Fruit fly (Drosophila melanogaster) whole organism, wandering third instar larva: ENCODE results near the gene Gip.

ENCODE experiments used
- Abd-B ChIP-seq: fragments of >200 bp; optimal IDR thresholded peaks from 2 replicates; lab custom pipeline; 2017; ENCODE audit warnings: missing biosample characterization, missing genetic modification characterization
- CG32264 ChIP-seq: fragments of 200-800 bp; sonication (Bioruptor generic); optimal IDR thresholded peaks from 2 replicates; lab custom pipeline; 2016; ENCODE audit warnings: missing biosample characterization, missing genetic modification characterization
- CG9705 ChIP-seq: fragments of 200-800 bp; sonication (Bioruptor generic); optimal IDR thresholded peaks from 2 replicates; lab custom pipeline; 2018; ENCODE audit warnings: missing biosample characterization, mild to moderate bottlenecking, missing genetic modification characterization
- CrebA ChIP-seq: fragments of 200-800 bp; sonication (Bioruptor generic); optimal IDR thresholded peaks from 2 replicates; lab custom pipeline; 2016; ENCODE audit warnings: missing biosample characterization, mild to moderate bottlenecking, missing genetic modification characterization, borderline replicate concordance
- Dfd ChIP-seq: fragments of >200 bp; optimal IDR thresholded peaks from 2 replicates; lab custom pipeline; 2017; ENCODE audit warnings: missing biosample characterization, missing genetic modification characterization
- Dif ChIP-seq: fragments of 200-275, 200-300 bp; sonication (Bioruptor generic); optimal IDR thresholded peaks from 2 replicates; lab custom pipeline; 2018; ENCODE audit warnings: missing biosample characterization, missing genetic modification characterization; ENCODE audit not compliant: partially characterized antibody
- GATAd ChIP-seq: sonication (Bioruptor generic); optimal IDR thresholded peaks from 2 replicates; lab custom pipeline; 2016; ENCODE audit warnings: missing biosample characterization, missing genetic modification characterization
- HLH106 ChIP-seq: fragments of 200-800 bp; optimal IDR thresholded peaks from 3 replicates; lab custom pipeline; 2019; ENCODE audit warnings: missing biosample characterization, mild to moderate bottlenecking, missing genetic modification characterization, moderate library complexity
- Hnf4 ChIP-seq: fragments of 200-800 bp; sonication (Bioruptor generic); optimal IDR thresholded peaks from 2 replicates; lab custom pipeline; 2016; ENCODE audit warnings: missing biosample characterization, mild to moderate bottlenecking, missing genetic modification characterization
- Hr83 ChIP-seq: fragments of 200-300 bp; sonication (Bioruptor generic); optimal IDR thresholded peaks from 2 replicates; lab custom pipeline; 2016; ENCODE audit warnings: missing biosample characterization, mild to moderate bottlenecking, missing genetic modification characterization, moderate library complexity; ENCODE audit not compliant: poor library complexity, severe bottlenecking
- Jra ChIP-seq: sonication (Bioruptor generic); optimal IDR thresholded peaks from 2 replicates; lab custom pipeline; 2016; ENCODE audit warnings: missing biosample characterization, missing genetic modification characterization
- N ChIP-seq: fragments of >200 bp; optimal IDR thresholded peaks from 2 replicates; lab custom pipeline; 2018; ENCODE audit warnings: missing biosample characterization, missing external identifiers, missing genetic modification characterization
- OdsH ChIP-seq: fragments of 200-800 bp; sonication (Bioruptor generic); optimal IDR thresholded peaks from 2 replicates; lab custom pipeline; 2016; ENCODE audit warnings: missing biosample characterization, mild to moderate bottlenecking, missing genetic modification characterization
- Rel ChIP-seq, 2 experiments: fragments of 200-800 bp; sonication (Bioruptor generic) in 1 of 2; optimal IDR thresholded peaks; 2 replicates in 1 of 2; 3 replicates in 1 of 2; lab custom pipeline; 2016 to 2019; ENCODE audit warnings: mild to moderate bottlenecking in 2 of 2, missing biosample characterization in 2 of 2, missing genetic modification characterization in 2 of 2, moderate library complexity in 1 of 2
- Sp1 ChIP-seq: fragments of 200-800 bp; sonication (Bioruptor generic); optimal IDR thresholded peaks from 3 replicates; lab custom pipeline; 2019; ENCODE audit warnings: missing biosample characterization, mild to moderate bottlenecking, missing genetic modification characterization, moderate library complexity
- br ChIP-seq: fragments of 200-800 bp; sonication (Bioruptor generic); optimal IDR thresholded peaks from 2 replicates; lab custom pipeline; 2016; ENCODE audit warnings: missing biosample characterization, missing genetic modification characterization
- brk ChIP-seq: fragments of 200-800 bp; sonication (Bioruptor generic); optimal IDR thresholded peaks from 2 replicates; lab custom pipeline; 2016; ENCODE audit warnings: missing biosample characterization, mild to moderate bottlenecking, missing genetic modification characterization
- dl ChIP-seq, 2 experiments: fragments of 175-275, 200-275 bp in 1 of 2; fragments of 200-275 bp in 1 of 2; sonication (Bioruptor generic); optimal IDR thresholded peaks; lab custom pipeline; 2018; ENCODE audit warnings: mild to moderate bottlenecking in 2 of 2, missing biosample characterization in 2 of 2, missing genetic modification characterization in 2 of 2, moderate library complexity in 2 of 2; ENCODE audit not compliant: partially characterized antibody in 2 of 2, insufficient read depth in 1 of 2
- dmrt93B ChIP-seq: fragments of 200-800 bp; sonication (Bioruptor generic); optimal IDR thresholded peaks from 2 replicates; lab custom pipeline; 2018; ENCODE audit warnings: missing biosample characterization, mild to moderate bottlenecking, missing genetic modification characterization
- dsf ChIP-seq: sonication (Bioruptor generic); optimal IDR thresholded peaks from 2 replicates; lab custom pipeline; 2016; ENCODE audit warnings: missing biosample characterization, missing genetic modification characterization, borderline replicate concordance
- ey ChIP-seq: fragments of 200-800 bp; sonication (Bioruptor generic); optimal IDR thresholded peaks from 2 replicates; lab custom pipeline; 2016; ENCODE audit warnings: missing biosample characterization, missing genetic modification characterization
- foxo ChIP-seq, 2 experiments: fragments of 200-800 bp; sonication (Bioruptor generic); optimal IDR thresholded peaks; 2 replicates in 1 of 2; 3 replicates in 1 of 2; lab custom pipeline; 2016 to 2017; ENCODE audit warnings: missing biosample characterization in 2 of 2, missing genetic modification characterization in 2 of 2
- fru ChIP-seq: fragments of 200-800 bp; sonication (Bioruptor generic); optimal IDR thresholded peaks from 3 replicates; lab custom pipeline; 2016; ENCODE audit warnings: missing biosample characterization, mild to moderate bottlenecking, missing genetic modification characterization
- h ChIP-seq: fragments of 200-800 bp; sonication (Bioruptor generic); optimal IDR thresholded peaks from 3 replicates; lab custom pipeline; 2016; ENCODE audit warnings: missing biosample characterization, mild to moderate bottlenecking, missing genetic modification characterization
- jim ChIP-seq: fragments of 175-275, 200-325 bp; sonication (Bioruptor generic); optimal IDR thresholded peaks from 2 replicates; lab custom pipeline; 2016; ENCODE audit warnings: missing biosample characterization, mild to moderate bottlenecking, missing genetic modification characterization
- lola ChIP-seq: fragments of >200 bp; optimal IDR thresholded peaks from 2 replicates; lab custom pipeline; 2017; ENCODE audit warnings: missing biosample characterization, missing genetic modification characterization
- pan ChIP-seq: fragments of >200 bp; optimal IDR thresholded peaks from 2 replicates; lab custom pipeline; 2017
- psq ChIP-seq: fragments of 200-800 bp; sonication (Bioruptor generic); optimal IDR thresholded peaks from 3 replicates; lab custom pipeline; 2017; ENCODE audit warnings: missing biosample characterization, mild to moderate bottlenecking, missing genetic modification characterization, moderate library complexity
- rgr ChIP-seq: fragments of 200-800 bp; sonication (Bioruptor generic); optimal IDR thresholded peaks from 3 replicates; lab custom pipeline; 2016; ENCODE audit warnings: missing biosample characterization, mild to moderate bottlenecking, missing genetic modification characterization
- sage ChIP-seq: fragments of 200-800 bp; sonication (Bioruptor generic); optimal IDR thresholded peaks from 2 replicates; lab custom pipeline; 2016; ENCODE audit warnings: missing biosample characterization, mild to moderate bottlenecking, missing genetic modification characterization
- sv ChIP-seq: fragments of 200-800 bp; sonication (Bioruptor generic); optimal IDR thresholded peaks from 3 replicates; lab custom pipeline; 2016; ENCODE audit warnings: missing biosample characterization, missing genetic modification characterization
- usp ChIP-seq: fragments of >200 bp; optimal IDR thresholded peaks from 2 replicates; lab custom pipeline; 2017; ENCODE audit warnings: missing biosample characterization, missing genetic modification characterization
- woc ChIP-seq: sonication (Bioruptor generic); optimal IDR thresholded peaks from 2 replicates; lab custom pipeline; 2016; ENCODE audit warnings: missing biosample characterization, mild to moderate bottlenecking, missing genetic modification characterization

Gip gene

DNA sequence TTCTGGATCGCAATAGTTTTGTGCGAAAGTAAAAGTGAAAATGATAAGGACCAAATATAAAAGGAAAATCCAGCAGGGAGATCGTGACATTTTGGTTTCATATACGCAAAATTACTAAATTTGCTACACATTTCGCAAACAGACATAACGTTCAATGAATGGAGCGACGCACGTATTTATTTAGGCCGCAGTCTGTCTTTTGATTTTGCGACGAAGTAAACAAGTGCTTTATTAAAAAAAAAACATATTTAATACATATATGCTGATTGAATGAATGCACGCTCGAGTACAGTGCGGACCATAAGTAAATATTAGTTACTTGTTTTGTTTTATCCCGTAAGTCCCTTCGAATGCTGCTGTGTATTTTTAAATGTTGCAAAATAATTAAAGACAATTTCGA is 37.7 kb upstream of the Gip start, which contains the start of gene CG32679:
Gene CG32679, minus strand, starts transcription at position 101 of the 400 bp plus-strand sequence.
- no peak for TF ChIP-seq dsf
- no peak for TF ChIP-seq CrebA (GFP tag; lab: Kevin White, UChicago)
- TF ChIP-seq h = no peak
- no peak for TF ChIP-seq woc (GFP tag; lab: Kevin White, UChicago)
- TF ChIP-seq N (GFP tag; lab: Kevin White, UChicago) = no peak
- TF ChIP-seq lola (GFP tag; lab: Kevin White, UChicago) = no peak
- no peak for TF ChIP-seq br (GFP tag; lab: Kevin White, UChicago)
- no peak for TF ChIP-seq foxo (GFP tag; optimal IDR thresholded peaks at IDR 0.05; lab: Kevin White, UChicago)
- TF ChIP-seq dl (GFP tag; optimal IDR thresholded peaks at IDR 0.05; lab: Kevin White, UChicago; ENCODE audit: insufficient read depth in 1 of 2, partially characterized antibody in 2 of 2) = no peak

DNA sequence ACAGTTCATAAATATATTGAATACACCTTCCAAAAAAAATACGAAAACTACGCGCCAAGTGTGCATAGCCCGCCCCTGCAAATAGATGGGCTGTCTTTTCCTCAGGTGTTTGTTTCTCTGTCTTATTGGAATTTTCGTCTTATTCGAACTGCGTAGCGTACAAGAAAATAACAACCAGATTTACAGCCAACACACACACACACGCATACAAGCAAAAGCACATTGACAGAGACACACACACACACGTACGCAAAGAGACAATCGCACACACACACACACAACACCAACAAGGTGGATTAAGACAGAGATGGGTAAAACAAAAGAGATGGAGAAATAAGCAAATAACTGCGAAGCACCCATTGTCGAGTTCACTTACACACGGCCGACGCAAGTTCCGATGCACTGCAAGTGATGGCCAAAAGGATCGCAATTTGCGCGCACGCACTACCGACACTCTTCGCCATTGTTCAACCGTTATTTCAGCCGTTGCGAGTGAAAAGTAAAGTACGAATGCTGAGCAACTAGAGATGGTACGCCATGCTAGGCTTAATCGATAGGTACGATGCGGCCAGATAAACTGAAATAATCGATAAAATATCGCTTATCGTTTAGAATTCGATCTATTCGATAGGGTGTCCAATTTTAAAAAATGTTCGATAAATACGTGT is 36.2 kb upstream of the Gip start:
- TF ChIP-seq Jra (peak; percentile 9), brk (no peak), foxo (GFP tag; optimal IDR thresholded peaks at IDR 0.05; lab: Kevin White, UChicago) (peak in 1 of 2 experiments; percentile 50), pan (lab: Kevin White, UChicago) (no peak), CG9705 (no peak), woc (GFP tag; lab: Kevin White, UChicago) (no peak), h (peak; percentile 49), Hr83 (GFP tag; lab: Kevin White, UChicago) (no peak), Sp1 (GFP tag; lab: Kevin White, UChicago) (peak; percentile 54), usp (GFP tag; lab: Kevin White, UChicago) (no peak), HLH106 (tag; lab: Kevin White, UChicago) (peak; percentile 6), br (GFP tag; lab: Kevin White, UChicago) (no peak), Dfd (GFP tag; lab: Kevin White, UChicago) (no peak), Rel (GFP tag; optimal IDR thresholded peaks at IDR 0.05; lab: Kevin White, UChicago) (no peak), Rel (tag; optimal IDR thresholded peaks at IDR 0.05; lab: Kevin White, UChicago) (peak; percentile 57), GATAd (no peak), CG32264 (GFP tag; lab: Kevin White, UChicago) (no peak), jim (GFP tag; lab: Kevin White, UChicago) (no peak), Dif (GFP tag; lab: Kevin White, UChicago) (no peak), sv (GFP tag; lab: Kevin White, UChicago) (no peak), N (GFP tag; lab: Kevin White, UChicago) (no peak), ey (GFP tag; lab: Kevin White, UChicago) (no peak), dmrt93B (no peak), Hnf4 (no peak), psq (GFP tag; lab: Kevin White, UChicago) (peak; percentile 7), fru (GFP tag; lab: Kevin White, UChicago) (peak; percentile 27), dl (GFP tag; optimal IDR thresholded peaks at IDR 0.05; lab: Kevin White, UChicago; ENCODE audit: insufficient read depth in 1 of 2, partially characterized antibody in 2 of 2) (no peak)

DNA sequence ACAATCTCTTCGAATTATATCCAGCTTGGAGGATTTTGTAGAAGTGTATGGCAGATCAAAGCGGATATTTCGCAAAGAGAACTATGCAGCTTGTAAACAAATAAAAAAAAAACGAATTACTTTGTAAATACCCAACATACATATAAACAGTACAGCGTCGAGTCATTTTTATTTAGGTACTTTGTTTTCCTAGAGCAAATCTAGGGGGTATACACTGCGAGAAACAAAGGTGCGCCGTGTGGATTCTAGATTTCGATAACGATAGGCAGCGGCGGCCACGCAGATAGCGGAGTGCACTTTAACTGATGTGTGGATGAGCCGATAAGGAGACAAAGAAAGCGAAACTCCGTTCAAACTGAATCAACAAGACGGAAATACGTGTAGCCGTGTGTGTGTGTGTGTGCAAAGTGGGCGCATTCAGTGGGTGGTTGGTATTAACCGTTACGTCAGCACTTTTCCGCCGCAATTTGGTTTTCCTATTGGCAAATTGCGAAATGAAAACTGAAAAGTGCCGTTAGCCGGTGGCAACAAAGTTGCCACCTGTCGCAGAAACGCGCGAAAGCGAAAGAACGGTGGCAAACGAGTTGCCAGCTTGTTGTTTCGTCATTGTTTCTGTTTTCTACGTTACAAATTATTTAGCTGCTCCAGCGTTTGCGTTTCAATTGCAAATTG is 35.0 kb upstream of the Gip start:
- TF ChIP-seq psq (GFP tag; lab: Kevin White, UChicago) (peak; percentile 11), N (GFP tag; lab: Kevin White, UChicago) (no peak), dmrt93B (no peak), rgr (GFP tag; lab: Kevin White, UChicago) (no peak), dsf (no peak), ey (GFP tag; lab: Kevin White, UChicago) (no peak), fru (GFP tag; lab: Kevin White, UChicago) (peak; percentile 29), h (peak; percentile 45), HLH106 (tag; lab: Kevin White, UChicago) (no peak), dl (GFP tag; optimal IDR thresholded peaks at IDR 0.05; lab: Kevin White, UChicago; ENCODE audit: insufficient read depth in 1 of 2, partially characterized antibody in 2 of 2) (no peak), Hr83 (GFP tag; lab: Kevin White, UChicago) (peak; percentile 0), Jra (peak; percentile 52), sage (GFP tag; lab: Kevin White, UChicago) (no peak), jim (GFP tag; lab: Kevin White, UChicago) (no peak), OdsH (GFP tag; lab: Kevin White, UChicago) (no peak), GATAd (no peak), br (GFP tag; lab: Kevin White, UChicago) (peak; percentile 46), Abd-B (GFP tag; lab: Kevin White, UChicago) (no peak), foxo (GFP tag; optimal IDR thresholded peaks at IDR 0.05; lab: Kevin White, UChicago) (peak in 1 of 2 experiments; percentile 13), brk (no peak), CG9705 (no peak), Rel (GFP tag; optimal IDR thresholded peaks at IDR 0.05; lab: Kevin White, UChicago) (no peak), Rel (tag; optimal IDR thresholded peaks at IDR 0.05; lab: Kevin White, UChicago) (no peak), woc (GFP tag; lab: Kevin White, UChicago) (no peak)
